Worm (Caenorhabditis elegans) whole organism, early embryonic: ENCODE measurements around the gene C02B10.4.

ENCODE experiments used
- ama-1 ChIP-seq: fragments of 150-350 bp; optimal IDR thresholded peaks from 2 replicates; lab custom pipeline; 2014
- flt-1 ChIP-seq: fragments of 200-800 bp; sonication (Bioruptor generic); IDR thresholded peaks from 2 replicates; pipeline ENCODE4 v1.3.6; 2022; ENCODE audit warnings: missing genetic modification characterization, missing compliant biosample characterization
- hnd-1 ChIP-seq: sonication (generic microtip); optimal IDR thresholded peaks from 2 replicates; lab custom pipeline; 2016; ENCODE audit warnings: missing genetic modification characterization, missing compliant biosample characterization
- tbx-11 ChIP-seq: fragments of 200-800 bp; sonication (Bioruptor generic); IDR thresholded peaks from 2 replicates; pipeline ENCODE4 v1.3.6; 2022; ENCODE audit warnings: missing genetic modification characterization, missing compliant biosample characterization

DNA sequence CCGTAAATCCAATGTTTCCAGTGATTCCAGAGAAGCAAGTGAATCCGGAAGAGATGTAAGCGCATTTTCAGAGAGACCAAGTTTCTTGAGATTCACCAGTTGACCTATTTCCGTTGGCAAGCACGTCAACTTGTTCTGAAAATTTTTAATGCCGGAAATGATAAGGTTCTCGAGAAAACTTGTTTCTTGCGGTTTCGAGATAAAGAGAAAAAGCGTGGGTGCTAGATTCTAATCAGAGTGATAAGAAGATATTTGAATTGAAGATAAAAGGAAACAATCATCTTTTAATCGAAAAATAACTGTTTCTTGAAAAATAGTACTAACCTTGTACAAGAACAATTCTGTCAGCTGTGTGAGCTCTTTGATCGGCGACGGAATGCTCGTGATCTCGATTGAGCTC is 40.4 kb downstream of the C02B10.4 start:
- no peak for TF ChIP-seq tbx-11
- no peak for TF ChIP-seq hnd-1 (tag; lab: Kevin White, UChicago)
- TF ChIP-seq flt-1 (GFP tag; lab: Robert Waterston, UW), result no peak
- TF ChIP-seq ama-1 (lab: Kevin White, UChicago), result no peak
